Worm (Caenorhabditis elegans) whole organism, mixed stage, embryonic: Measurements from ENCODE around the gene C28G1.10.

Experiments used
- blmp-1 ChIP-seq: fragments of 150-350 bp; optimal IDR thresholded peaks from 2 replicates; lab custom pipeline; 2014; ENCODE audit warnings: missing biosample characterization, missing genetic modification characterization
- flh-1 ChIP-seq: fragments of 200-800 bp; sonication (Bioruptor generic); optimal IDR thresholded peaks from 2 replicates; lab custom pipeline; 2018; ENCODE audit warnings: mild to moderate bottlenecking, missing genetic modification characterization, moderate library complexity, missing compliant biosample characterization
- nhr-2 ChIP-seq: fragments of 150-350 bp; optimal IDR thresholded peaks from 2 replicates; lab custom pipeline; 2014; ENCODE audit warnings: missing biosample characterization, missing genetic modification characterization
- snpc-4 ChIP-seq: fragments of 150-350 bp; optimal IDR thresholded peaks from 2 replicates; lab custom pipeline; 2014; ENCODE audit warnings: missing biosample characterization, missing genetic modification characterization

ce11 chrX:8877162-8877561 is 30.2 kb downstream of the C28G1.10 start:
- TF ChIP-seq blmp-1 (no peak), flh-1 (no peak), snpc-4 (tag; lab: Kevin White, UChicago) (no peak), nhr-2 (tag; lab: Kevin White, UChicago) (no peak)
